Fruit fly (Drosophila melanogaster) whole organism, adult: ENCODE data around the gene mts.

Experiments
- CG11617 ChIP-seq: fragments of 200-800 bp; sonication (Bioruptor generic); optimal IDR thresholded peaks from 2 replicates; lab custom pipeline; 2017; ENCODE audit warnings: mild to moderate bottlenecking, missing biosample characterization, missing genetic modification reagents, missing genetic modification characterization
- CG12768 ChIP-seq: fragments of 200-800 bp; sonication (Bioruptor generic); optimal IDR thresholded peaks from 2 replicates; lab custom pipeline; 2017; ENCODE audit warnings: missing biosample characterization, missing genetic modification characterization, mild to moderate bottlenecking, moderate library complexity, missing genetic modification reagents
- CG14711 ChIP-seq: fragments of 200-800 bp; sonication (Bioruptor generic); optimal IDR thresholded peaks from 2 replicates; lab custom pipeline; 2018; ENCODE audit warnings: missing biosample characterization, mild to moderate bottlenecking, missing genetic modification characterization, moderate library complexity
- CG1620 ChIP-seq: fragments of 200-800 bp; sonication (Bioruptor generic); optimal IDR thresholded peaks from 2 replicates; lab custom pipeline; 2016; ENCODE audit warnings: missing biosample characterization, missing genetic modification characterization
- CG33017 ChIP-seq: fragments of 200-800 bp; sonication (Bioruptor generic); optimal IDR thresholded peaks from 2 replicates; lab custom pipeline; 2018; ENCODE audit warnings: missing biosample characterization, mild to moderate bottlenecking, missing genetic modification characterization, moderate library complexity
- CG5204 ChIP-seq: fragments of 200-800 bp; sonication (Bioruptor generic); optimal IDR thresholded peaks from 2 replicates; lab custom pipeline; 2016; ENCODE audit warnings: missing biosample characterization, missing genetic modification characterization
- CG7045 ChIP-seq: fragments of 200-800 bp; sonication (Bioruptor generic); optimal IDR thresholded peaks from 2 replicates; lab custom pipeline; 2017; ENCODE audit warnings: missing biosample characterization, mild to moderate bottlenecking, missing genetic modification characterization
- CG7101 ChIP-seq: fragments of 200-800 bp; sonication (Bioruptor generic); optimal IDR thresholded peaks from 2 replicates; lab custom pipeline; 2018; ENCODE audit warnings: missing biosample characterization, mild to moderate bottlenecking, missing genetic modification characterization, moderate library complexity
- Clk ChIP-seq: fragments of 200-800 bp; sonication (Bioruptor generic); optimal IDR thresholded peaks from 2 replicates; lab custom pipeline; 2017; ENCODE audit warnings: missing biosample characterization, missing genetic modification characterization
- Crg-1 ChIP-seq: fragments of 200-800 bp; sonication (Bioruptor generic); optimal IDR thresholded peaks from 2 replicates; lab custom pipeline; 2016; ENCODE audit warnings: missing biosample characterization, missing genetic modification characterization
- Hr96 ChIP-seq: fragments of 200-800 bp; sonication (Bioruptor generic); optimal IDR thresholded peaks from 2 replicates; lab custom pipeline; 2016; ENCODE audit warnings: missing biosample characterization, missing genetic modification characterization
- Mnt ChIP-seq: fragments of 200-800 bp; sonication (Bioruptor generic); optimal IDR thresholded peaks from 2 replicates; lab custom pipeline; 2016; ENCODE audit warnings: missing biosample characterization, mild to moderate bottlenecking, missing genetic modification characterization
- bab1 ChIP-seq: fragments of 200-800 bp; sonication (Bioruptor generic); optimal IDR thresholded peaks from 3 replicates; lab custom pipeline; 2019; ENCODE audit warnings: missing biosample characterization, mild to moderate bottlenecking, missing genetic modification characterization, moderate library complexity
- cic ChIP-seq: fragments of 200-800 bp; sonication (Bioruptor generic); optimal IDR thresholded peaks from 2 replicates; lab custom pipeline; 2017; ENCODE audit warnings: missing biosample characterization, mild to moderate bottlenecking, missing genetic modification characterization, moderate library complexity
- cnc ChIP-seq, 2 experiments: fragments of >200 bp; optimal IDR thresholded peaks; 2 replicates each; lab custom pipeline; 2017
- kay ChIP-seq: fragments of 200-800 bp; sonication (Bioruptor generic); peaks from one replicate; lab custom pipeline; 2016; ENCODE audit warnings: missing biosample characterization, missing genetic modification characterization, borderline replicate concordance
- ovo ChIP-seq: fragments of 200-800 bp; sonication (Bioruptor generic); optimal IDR thresholded peaks from 2 replicates; lab custom pipeline; 2016; ENCODE audit warnings: missing biosample characterization, missing genetic modification characterization
- pad ChIP-seq: fragments of 200-800 bp; sonication (Bioruptor generic); optimal IDR thresholded peaks from 3 replicates; lab custom pipeline; 2017; ENCODE audit warnings: missing biosample characterization, missing genetic modification characterization, mild to moderate bottlenecking, moderate library complexity, missing genetic modification reagents
- tj ChIP-seq: fragments of 200-800 bp; sonication (Bioruptor generic); optimal IDR thresholded peaks from 3 replicates; lab custom pipeline; 2017; ENCODE audit warnings: missing biosample characterization, mild to moderate bottlenecking, missing genetic modification characterization, moderate library complexity
- toe ChIP-seq: fragments of 200-800 bp; sonication (Bioruptor generic); optimal IDR thresholded peaks from 2 replicates; lab custom pipeline; 2016; ENCODE audit warnings: missing biosample characterization, missing genetic modification characterization

mts gene

dm6 chr2L:7821279-7821848, 6.1 kb upstream of the mts start:
- TF ChIP-seq CG1620 (GFP tag; lab: Kevin White, UChicago) (peak; percentile 63), CG11617 (GFP tag; lab: Kevin White, UChicago) (peak; percentile 50), CG33017 (tag; lab: Kevin White, UChicago) (no peak), pad (GFP tag; lab: Kevin White, UChicago) (no peak), cnc (optimal IDR thresholded peaks at IDR 0.05; lab: Kevin White, UChicago) (no peak), CG12768 (GFP tag; lab: Kevin White, UChicago) (peak; percentile 20), Hr96 (GFP tag; lab: Kevin White, UChicago) (peak; percentile 68), bab1 (GFP tag; lab: Kevin White, UChicago) (peak; percentile 55), toe (GFP tag; lab: Kevin White, UChicago) (peak; percentile 81), Crg-1 (GFP tag; lab: Kevin White, UChicago) (peak; percentile 32), CG14711 (tag; lab: Kevin White, UChicago) (peak; percentile 20), tj (GFP tag; lab: Kevin White, UChicago) (peak; percentile 16), CG7045 (peak; percentile 12), Mnt (peak; percentile 39), cic (GFP tag; lab: Kevin White, UChicago) (peak; percentile 13)

dm6 chr2L:7828231-7828630, 781 bp downstream of the mts start:
- TF ChIP-seq CG14711 (tag; lab: Kevin White, UChicago) = no peak
- no peak for TF ChIP-seq Crg-1 (GFP tag; lab: Kevin White, UChicago)
- no peak for TF ChIP-seq CG11617 (GFP tag; lab: Kevin White, UChicago)
- TF ChIP-seq kay (GFP tag; lab: Kevin White, UChicago) = peak; percentile 100
- TF ChIP-seq CG5204 (GFP tag; lab: Kevin White, UChicago) = no peak
- TF ChIP-seq CG7045 = peak; percentile 19
- TF ChIP-seq CG12768 (GFP tag; lab: Kevin White, UChicago) = peak; percentile 50
- no peak for TF ChIP-seq bab1 (GFP tag; lab: Kevin White, UChicago)
- no peak for TF ChIP-seq CG1620 (GFP tag; lab: Kevin White, UChicago)
- peak; percentile 50 for TF ChIP-seq Mnt
- TF ChIP-seq ovo (GFP tag; lab: Kevin White, UChicago) = peak; percentile 57
- TF ChIP-seq CG7101 (tag; lab: Kevin White, UChicago) = no peak
- TF ChIP-seq tj (GFP tag; lab: Kevin White, UChicago) = peak; percentile 34
- TF ChIP-seq Clk = peak; percentile 45
- no peak for TF ChIP-seq toe (GFP tag; lab: Kevin White, UChicago)
- TF ChIP-seq cic (GFP tag; lab: Kevin White, UChicago) = peak; percentile 39
- no peak for TF ChIP-seq CG33017 (tag; lab: Kevin White, UChicago)
- peak; percentile 81 for TF ChIP-seq pad (GFP tag; lab: Kevin White, UChicago)
- no peak for TF ChIP-seq cnc (optimal IDR thresholded peaks at IDR 0.05; lab: Kevin White, UChicago)
- TF ChIP-seq Hr96 (GFP tag; lab: Kevin White, UChicago) = peak; percentile 26

- TF ChIP-seq CG7045 (no peak), CG1620 (GFP tag; lab: Kevin White, UChicago) (no peak), CG33017 (tag; lab: Kevin White, UChicago) (peak; percentile 3), Crg-1 (GFP tag; lab: Kevin White, UChicago) (no peak), bab1 (GFP tag; lab: Kevin White, UChicago) (no peak), Hr96 (GFP tag; lab: Kevin White, UChicago) (no peak)
Observed at dm6 chr2L:7828901-7829300, 1.5 kb downstream of the mts start.

dm6 chr2L:7833238-7833637, 5.8 kb downstream of the mts start:
- TF ChIP-seq CG5204 (GFP tag; lab: Kevin White, UChicago) (no peak), Hr96 (GFP tag; lab: Kevin White, UChicago) (peak; percentile 1)

- TF ChIP-seq tj (GFP tag; lab: Kevin White, UChicago) (no peak), bab1 (GFP tag; lab: Kevin White, UChicago) (no peak), kay (GFP tag; lab: Kevin White, UChicago) (no peak), CG7101 (tag; lab: Kevin White, UChicago) (no peak), CG7045 (no peak), CG11617 (GFP tag; lab: Kevin White, UChicago) (no peak), cic (GFP tag; lab: Kevin White, UChicago) (no peak), CG33017 (tag; lab: Kevin White, UChicago) (no peak), pad (GFP tag; lab: Kevin White, UChicago) (no peak), ovo (GFP tag; lab: Kevin White, UChicago) (no peak), Clk (no peak), CG1620 (GFP tag; lab: Kevin White, UChicago) (no peak)
Observed at dm6 chr2L:7833650-7834049, 6.2 kb downstream of the mts start.

dm6 chr2L:7838024-7838423, 10.6 kb downstream of the mts start:
- TF ChIP-seq toe (GFP tag; lab: Kevin White, UChicago) = no peak

- no peak for TF ChIP-seq CG12768 (GFP tag; lab: Kevin White, UChicago)
- no peak for TF ChIP-seq cic (GFP tag; lab: Kevin White, UChicago)
- no peak for TF ChIP-seq kay (GFP tag; lab: Kevin White, UChicago)
- TF ChIP-seq bab1 (GFP tag; lab: Kevin White, UChicago) = no peak
- TF ChIP-seq CG11617 (GFP tag; lab: Kevin White, UChicago) = no peak
- no peak for TF ChIP-seq cnc (optimal IDR thresholded peaks at IDR 0.05; lab: Kevin White, UChicago)
- no peak for TF ChIP-seq Hr96 (GFP tag; lab: Kevin White, UChicago)
- no peak for TF ChIP-seq Crg-1 (GFP tag; lab: Kevin White, UChicago)
Observed at dm6 chr2L:7840152-7840551, 12.7 kb downstream of the mts start, which contains the start of gene CG14537. Gene CG14537, plus strand, starts transcription at chr2L:7840452.
